Fruit fly (Drosophila melanogaster) whole organism, pupa: Measurements from ENCODE around the gene CG15418.

Experiments
- CG10348 ChIP-seq: fragments of 200-800 bp; sonication (Bioruptor generic); IDR thresholded peaks from 2 replicates; pipeline ENCODE4 v1.3.6; 2022; ENCODE audit warnings: missing biosample characterization, missing genetic modification characterization
- CG12605 ChIP-seq: fragments of 200-800 bp; sonication (Bioruptor generic); IDR thresholded peaks from 2 replicates; pipeline ENCODE4 v1.3.6; 2022; ENCODE audit warnings: missing biosample characterization, missing genetic modification characterization
- CG13204 ChIP-seq: fragments of 200-800 bp; sonication (Bioruptor generic); optimal IDR thresholded peaks from 2 replicates; lab custom pipeline; 2018; ENCODE audit warnings: missing biosample characterization, mild to moderate bottlenecking, missing genetic modification characterization, moderate library complexity
- CG14655 ChIP-seq: fragments of 200-800 bp; sonication (Bioruptor generic); optimal IDR thresholded peaks from 3 replicates; lab custom pipeline; 2017; ENCODE audit warnings: mild to moderate bottlenecking, missing biosample characterization, missing genetic modification reagents, missing genetic modification characterization
- CG15710 ChIP-seq: fragments of 200-800 bp; sonication (Bioruptor generic); optimal IDR thresholded peaks from 2 replicates; lab custom pipeline; 2018; ENCODE audit warnings: missing biosample characterization, mild to moderate bottlenecking, missing genetic modification characterization, moderate library complexity
- CG17806 ChIP-seq: fragments of 200-800 bp; sonication (Bioruptor generic); optimal IDR thresholded peaks from 2 replicates; lab custom pipeline; 2018; ENCODE audit warnings: missing biosample characterization, mild to moderate bottlenecking, missing genetic modification characterization, moderate library complexity
- CG32121 ChIP-seq: fragments of 200-800 bp; sonication (Bioruptor generic); IDR thresholded peaks from 2 replicates; pipeline ENCODE4 v1.3.6; 2022; ENCODE audit warnings: missing biosample characterization, missing genetic modification characterization
- CG34367 ChIP-seq: fragments of 200-800 bp; sonication (Bioruptor generic); optimal IDR thresholded peaks from 2 replicates; lab custom pipeline; 2018; ENCODE audit warnings: missing biosample characterization, mild to moderate bottlenecking, missing genetic modification characterization
- CG4496 ChIP-seq: fragments of 200-800 bp; sonication (Bioruptor generic); IDR thresholded peaks from 3 replicates; pipeline ENCODE4 v1.3.6; 2022; ENCODE audit warnings: missing biosample characterization, missing genetic modification characterization
- CG8159 ChIP-seq: fragments of 200-800 bp; sonication (Bioruptor generic); optimal IDR thresholded peaks from 3 replicates; lab custom pipeline; 2018; ENCODE audit warnings: missing biosample characterization, mild to moderate bottlenecking, missing genetic modification characterization, moderate library complexity
- CG8301 ChIP-seq: fragments of 200-800 bp; sonication (Bioruptor generic); optimal IDR thresholded peaks from 2 replicates; lab custom pipeline; 2018; ENCODE audit warnings: missing biosample characterization, mild to moderate bottlenecking, missing genetic modification characterization
- CG9948 ChIP-seq: fragments of 200-800 bp; sonication (Bioruptor generic); optimal IDR thresholded peaks from 2 replicates; lab custom pipeline; 2018; ENCODE audit warnings: missing biosample characterization, mild to moderate bottlenecking, missing genetic modification characterization, moderate library complexity
- D1 ChIP-seq: fragments of 200-800 bp; sonication (Bioruptor generic); optimal IDR thresholded peaks from 2 replicates; lab custom pipeline; 2018; ENCODE audit warnings: missing biosample characterization, mild to moderate bottlenecking, missing genetic modification characterization, moderate library complexity
- EcR ChIP-seq: fragments of 200-800 bp; sonication (Bioruptor generic); optimal IDR thresholded peaks from 3 replicates; lab custom pipeline; 2019; ENCODE audit warnings: missing biosample characterization, missing genetic modification characterization, mild to moderate bottlenecking, moderate library complexity, missing genetic modification reagents
- Ets98B ChIP-seq: fragments of 200-800 bp; sonication (Bioruptor generic); IDR thresholded peaks from 2 replicates; pipeline ENCODE4 v1.3.6; 2022; ENCODE audit warnings: missing biosample characterization, missing genetic modification characterization
- Pif1A ChIP-seq: fragments of 200-800 bp; sonication (Bioruptor generic); optimal IDR thresholded peaks from 3 replicates; lab custom pipeline; 2016; ENCODE audit warnings: missing biosample characterization, missing genetic modification characterization
- Pif1B ChIP-seq: fragments of 200-800 bp; sonication (Bioruptor generic); optimal IDR thresholded peaks from 3 replicates; lab custom pipeline; 2016; ENCODE audit warnings: missing biosample characterization, missing genetic modification characterization
- Snoo ChIP-seq: fragments of 200-800 bp; sonication (Bioruptor generic); optimal IDR thresholded peaks from 3 replicates; lab custom pipeline; 2017; ENCODE audit warnings: missing biosample characterization, mild to moderate bottlenecking, missing genetic modification characterization, inconsistent platforms
- fd96Ca ChIP-seq: fragments of 200-800 bp; sonication (Bioruptor generic); IDR thresholded peaks from 3 replicates; pipeline ENCODE4 v1.3.6; 2022; ENCODE audit warnings: missing biosample characterization, missing genetic modification characterization
- gl ChIP-seq: fragments of 200-800 bp; sonication (Bioruptor generic); optimal IDR thresholded peaks from 2 replicates; lab custom pipeline; 2018; ENCODE audit warnings: missing biosample characterization, mild to moderate bottlenecking, missing genetic modification characterization
- rn ChIP-seq: fragments of 200-800 bp; sonication (Bioruptor generic); IDR thresholded peaks from 2 replicates; pipeline ENCODE4 v1.3.6; 2022; ENCODE audit warnings: missing biosample characterization, missing genetic modification characterization

Gene CG15418

dm6 chr2L:3642148-3642920 is 20.8 kb upstream of the CG15418 start:
- TF ChIP-seq EcR (GFP tag; lab: Kevin White, UChicago) (peak; percentile 51), fd96Ca (GFP tag; lab: Robert Waterston, UW) (no peak)

- TF ChIP-seq rn (no peak), CG13204 (GFP tag; lab: Kevin White, UChicago) (no peak), CG10348 (GFP tag; lab: Robert Waterston, UW) (no peak), CG9948 (tag; lab: Kevin White, UChicago) (no peak), CG17806 (tag; lab: Kevin White, UChicago) (no peak), CG8159 (tag; lab: Kevin White, UChicago) (no peak), Pif1B (GFP tag; lab: Kevin White, UChicago) (no peak), Ets98B (GFP tag; lab: Robert Waterston, UW) (no peak), CG4496 (GFP tag; lab: Robert Waterston, UW) (no peak), CG32121 (GFP tag; lab: Robert Waterston, UW) (no peak), D1 (tag; lab: Kevin White, UChicago) (no peak), EcR (GFP tag; lab: Kevin White, UChicago) (no peak)
- TF ChIP-seq, all 21 proteins: peak for 0
Measured at dm6 chr2L:3640952-3641351, 19.4 kb upstream of the CG15418 start.

dm6 chr2L:3639924-3640323 is 18.4 kb upstream of the CG15418 start:
- no peak for TF ChIP-seq rn
- TF ChIP-seq CG8301 (tag; lab: Kevin White, UChicago): no peak
- no peak for TF ChIP-seq Pif1B (GFP tag; lab: Kevin White, UChicago)
- no peak; the same call in 1 of the 2 replicates for TF ChIP-seq CG32121 (GFP tag; lab: Robert Waterston, UW)
- no peak for TF ChIP-seq Snoo (tag; lab: Kevin White, UChicago)
- TF ChIP-seq CG14655 (GFP tag; lab: Kevin White, UChicago): no peak
- peak; percentile 7 for TF ChIP-seq CG8159 (tag; lab: Kevin White, UChicago)
- no peak for TF ChIP-seq gl (tag; lab: Kevin White, UChicago)
- TF ChIP-seq CG10348 (GFP tag; lab: Robert Waterston, UW): no peak
- peak; percentile 23; the same call in 1 of the 2 replicates for TF ChIP-seq Ets98B (GFP tag; lab: Robert Waterston, UW)
- TF ChIP-seq CG15710 (tag; lab: Kevin White, UChicago): no peak
- TF ChIP-seq CG12605 (GFP tag; lab: Robert Waterston, UW): peak; percentile 14; the same call in 1 of the 2 replicates
- TF ChIP-seq EcR (GFP tag; lab: Kevin White, UChicago): peak; percentile 85
- TF ChIP-seq Pif1A: no peak
- no peak for TF ChIP-seq CG4496 (GFP tag; lab: Robert Waterston, UW)
- no peak for TF ChIP-seq CG17806 (tag; lab: Kevin White, UChicago)
- TF ChIP-seq CG13204 (GFP tag; lab: Kevin White, UChicago): peak; percentile 87
- peak; percentile 58; the same call in 1 of the 3 replicates for TF ChIP-seq fd96Ca (GFP tag; lab: Robert Waterston, UW)
- TF ChIP-seq CG9948 (tag; lab: Kevin White, UChicago): no peak
- no peak for TF ChIP-seq D1 (tag; lab: Kevin White, UChicago)
- TF ChIP-seq CG34367 (tag; lab: Kevin White, UChicago): no peak

dm6 chr2L:3635444-3635843 is 13.9 kb upstream of the CG15418 start:
- TF ChIP-seq CG32121 (GFP tag; lab: Robert Waterston, UW): peak; percentile 58
- no peak for TF ChIP-seq Snoo (tag; lab: Kevin White, UChicago)
- TF ChIP-seq CG8301 (tag; lab: Kevin White, UChicago): peak; percentile 5
- TF ChIP-seq D1 (tag; lab: Kevin White, UChicago): no peak
- TF ChIP-seq Pif1B (GFP tag; lab: Kevin White, UChicago): no peak
- TF ChIP-seq CG4496 (GFP tag; lab: Robert Waterston, UW): peak; percentile 45; the same call in 1 of the 3 replicates
- TF ChIP-seq CG13204 (GFP tag; lab: Kevin White, UChicago): no peak
- TF ChIP-seq CG34367 (tag; lab: Kevin White, UChicago): no peak
- TF ChIP-seq rn: 0 out of 2 replicates have a peak, but pooled peaks have one; percentile 14
- no peak for TF ChIP-seq CG14655 (GFP tag; lab: Kevin White, UChicago)
- TF ChIP-seq Pif1A: no peak
- TF ChIP-seq Ets98B (GFP tag; lab: Robert Waterston, UW): peak; percentile 49; the same call in 1 of the 2 replicates

dm6 chr2L:3633871-3634270 is 12.4 kb upstream of the CG15418 start:
- TF ChIP-seq CG15710 (tag; lab: Kevin White, UChicago) (no peak), CG9948 (tag; lab: Kevin White, UChicago) (no peak), Ets98B (GFP tag; lab: Robert Waterston, UW) (no peak), CG34367 (tag; lab: Kevin White, UChicago) (no peak), CG14655 (GFP tag; lab: Kevin White, UChicago) (no peak), EcR (GFP tag; lab: Kevin White, UChicago) (no peak), rn (no peak), CG10348 (GFP tag; lab: Robert Waterston, UW) (no peak), CG32121 (GFP tag; lab: Robert Waterston, UW) (no peak), fd96Ca (GFP tag; lab: Robert Waterston, UW) (no peak), Pif1A (no peak), CG4496 (GFP tag; lab: Robert Waterston, UW) (no peak), CG12605 (GFP tag; lab: Robert Waterston, UW) (no peak), Pif1B (GFP tag; lab: Kevin White, UChicago) (no peak), CG17806 (tag; lab: Kevin White, UChicago) (no peak), CG8159 (tag; lab: Kevin White, UChicago) (no peak), Snoo (tag; lab: Kevin White, UChicago) (no peak), D1 (tag; lab: Kevin White, UChicago) (no peak)
